Worm (Caenorhabditis elegans) whole organism, L3 larva: Measurements from ENCODE around the gene gpa-2.

ENCODE experiments used
- R02D3.7 ChIP-seq: fragments of 150-350 bp; optimal IDR thresholded peaks from 2 replicates; lab custom pipeline; 2014; ENCODE audit warnings: missing biosample characterization, missing genetic modification characterization
- ZK546.5 ChIP-seq: sonication (generic microtip); optimal IDR thresholded peaks from 2 replicates; lab custom pipeline; 2017; ENCODE audit warnings: missing biosample characterization, missing genetic modification characterization
- aly-2 ChIP-seq: fragments of 150-350 bp; optimal IDR thresholded peaks from 2 replicates; lab custom pipeline; 2014; ENCODE audit warnings: missing biosample characterization, missing genetic modification characterization
- ama-1 ChIP-seq: fragments of 150-350 bp; optimal IDR thresholded peaks from 2 replicates; lab custom pipeline; 2018
- ceh-16 ChIP-seq: sonication (generic microtip); optimal IDR thresholded peaks from 2 replicates; lab custom pipeline; 2017; ENCODE audit warnings: missing biosample characterization, missing genetic modification characterization
- ceh-28 ChIP-seq: fragments of 150-350 bp; optimal IDR thresholded peaks from 2 replicates; lab custom pipeline; 2014; ENCODE audit warnings: missing biosample characterization, missing genetic modification reagents, missing genetic modification characterization
- ceh-9 ChIP-seq: sonication (generic microtip); optimal IDR thresholded peaks from 2 replicates; lab custom pipeline; 2018; ENCODE audit warnings: missing biosample characterization, missing genetic modification characterization
- daf-12 ChIP-seq: fragments of 150-350 bp; optimal IDR thresholded peaks from 2 replicates; lab custom pipeline; 2014; ENCODE audit warnings: missing biosample characterization, missing genetic modification reagents, missing genetic modification characterization
- egl-27 ChIP-seq: sonication (generic microtip); optimal IDR thresholded peaks from 4 replicates; lab custom pipeline; 2017; ENCODE audit warnings: missing biosample characterization, missing genetic modification reagents, missing genetic modification characterization
- egl-5 ChIP-seq: fragments of 150-350 bp; optimal IDR thresholded peaks from 2 replicates; lab custom pipeline; 2017; ENCODE audit warnings: missing biosample characterization, missing genetic modification reagents, missing genetic modification characterization, inconsistent platforms
- elt-1 ChIP-seq: fragments of 150-350 bp; optimal IDR thresholded peaks from 2 replicates; lab custom pipeline; 2014; ENCODE audit warnings: missing biosample characterization, missing genetic modification characterization
- elt-2 ChIP-seq: sonication (generic microtip); optimal IDR thresholded peaks from 2 replicates; lab custom pipeline; 2016; ENCODE audit warnings: missing genetic modification reagents, mild to moderate bottlenecking, missing genetic modification characterization, missing compliant biosample characterization
- fkh-10 ChIP-seq: sonication (generic microtip); optimal IDR thresholded peaks from 2 replicates; lab custom pipeline; 2017; ENCODE audit warnings: missing biosample characterization, missing genetic modification reagents, missing genetic modification characterization
- fos-1 ChIP-seq: fragments of 150-350 bp; optimal IDR thresholded peaks from 2 replicates; lab custom pipeline; 2014; ENCODE audit warnings: missing biosample characterization, missing genetic modification characterization
- lsy-12 ChIP-seq: sonication (generic microtip); optimal IDR thresholded peaks from 2 replicates; lab custom pipeline; 2016; ENCODE audit warnings: mild to moderate bottlenecking, missing genetic modification characterization, missing compliant biosample characterization
- mdl-1 ChIP-seq: fragments of 150-350 bp; optimal IDR thresholded peaks from 2 replicates; lab custom pipeline; 2014; ENCODE audit warnings: missing biosample characterization, missing genetic modification characterization
- mml-1 ChIP-seq: fragments of 150-350 bp; sonication (generic microtip); optimal IDR thresholded peaks from 3 replicates; lab custom pipeline; 2014; ENCODE audit warnings: missing biosample characterization, missing genetic modification characterization
- nhr-11 ChIP-seq: fragments of 150-350 bp; optimal IDR thresholded peaks from 2 replicates; lab custom pipeline; 2014; ENCODE audit warnings: missing biosample characterization, missing genetic modification characterization
- nhr-12 ChIP-seq: fragments of 150-350 bp; optimal IDR thresholded peaks from 2 replicates; lab custom pipeline; 2014; ENCODE audit warnings: missing biosample characterization, missing genetic modification characterization
- nhr-23 ChIP-seq: fragments of 150-350 bp; optimal IDR thresholded peaks from 2 replicates; lab custom pipeline; 2014; ENCODE audit warnings: missing biosample characterization, missing genetic modification reagents, missing genetic modification characterization
- nhr-237 ChIP-seq: fragments of 150-350 bp; optimal IDR thresholded peaks from 2 replicates; lab custom pipeline; 2014; ENCODE audit warnings: missing biosample characterization, missing genetic modification characterization
- nhr-28 ChIP-seq: fragments of 150-350 bp; optimal IDR thresholded peaks from 2 replicates; lab custom pipeline; 2014; ENCODE audit warnings: missing biosample characterization, missing genetic modification characterization
- nhr-43 ChIP-seq: sonication (generic microtip); optimal IDR thresholded peaks from 2 replicates; lab custom pipeline; 2016; ENCODE audit warnings: mild to moderate bottlenecking, missing genetic modification characterization, missing compliant biosample characterization; ENCODE audit not compliant: poor library complexity, severe bottlenecking
- nhr-67 ChIP-seq: fragments of 150-350 bp; optimal IDR thresholded peaks from 2 replicates; lab custom pipeline; 2014; ENCODE audit warnings: missing biosample characterization, missing genetic modification characterization
- nhr-76 ChIP-seq: fragments of 150-350 bp; sonication (generic microtip); optimal IDR thresholded peaks from 5 replicates; lab custom pipeline; 2014; ENCODE audit warnings: missing biosample characterization, missing genetic modification characterization
- nhr-77 ChIP-seq: fragments of 150-350 bp; optimal IDR thresholded peaks from 2 replicates; lab custom pipeline; 2014; ENCODE audit warnings: missing biosample characterization, missing genetic modification characterization
- pha-4 ChIP-seq: fragments of 150-350 bp; optimal IDR thresholded peaks from 2 replicates; lab custom pipeline; 2014; ENCODE audit warnings: missing biosample characterization, missing genetic modification reagents, missing genetic modification characterization
- pqm-1 ChIP-seq: fragments of 150-350 bp; optimal IDR thresholded peaks from 2 replicates; lab custom pipeline; 2017; ENCODE audit warnings: missing biosample characterization, missing genetic modification characterization, inconsistent platforms
- sea-2 ChIP-seq: fragments of 150-350 bp; sonication (generic microtip); optimal IDR thresholded peaks from 4 replicates; lab custom pipeline; 2014; ENCODE audit warnings: missing biosample characterization, missing genetic modification reagents, missing genetic modification characterization
- skn-1 ChIP-seq: fragments of 150-350 bp; optimal IDR thresholded peaks from 2 replicates; lab custom pipeline; 2014; ENCODE audit warnings: missing biosample characterization, missing genetic modification characterization
- snpc-4 ChIP-seq: fragments of 150-350 bp; optimal IDR thresholded peaks from 2 replicates; lab custom pipeline; 2014; ENCODE audit warnings: missing biosample characterization, missing genetic modification characterization
- tbx-2 ChIP-seq: sonication (generic microtip); optimal IDR thresholded peaks from 2 replicates; lab custom pipeline; 2016; ENCODE audit warnings: mild to moderate bottlenecking, missing genetic modification characterization, missing compliant biosample characterization
- unc-39 ChIP-seq: sonication (generic microtip); optimal IDR thresholded peaks from 4 replicates; lab custom pipeline; 2017; ENCODE audit warnings: missing biosample characterization, missing genetic modification characterization
- unc-62 ChIP-seq: fragments of 150-350 bp; sonication (generic microtip); optimal IDR thresholded peaks from 4 replicates; lab custom pipeline; 2014; ENCODE audit warnings: missing biosample characterization, missing genetic modification reagents, missing genetic modification characterization
- zag-1 ChIP-seq: fragments of 150-350 bp; optimal IDR thresholded peaks from 2 replicates; lab custom pipeline; 2014; ENCODE audit warnings: missing biosample characterization, missing genetic modification characterization
- ztf-11 ChIP-seq: fragments of 150-350 bp; optimal IDR thresholded peaks from 2 replicates; lab custom pipeline; 2014; ENCODE audit warnings: missing biosample characterization, missing genetic modification characterization

The gpa-2 gene

ce11 chrV:8370705-8371104 lies at the start of gene gpa-2:
Gene gpa-2, plus strand, starts transcription at chrV:8371005.
- no peak for TF ChIP-seq pqm-1 (tag; lab: Kevin White, UChicago)
- TF ChIP-seq nhr-23 (tag; lab: Kevin White, UChicago), result no peak
- TF ChIP-seq unc-62 (GFP tag; lab: Kevin White, UChicago), result no peak
- no peak for TF ChIP-seq snpc-4 (tag; lab: Kevin White, UChicago)
- TF ChIP-seq nhr-12 (tag; lab: Kevin White, UChicago), result no peak
- no peak for TF ChIP-seq nhr-76 (tag; lab: Kevin White, UChicago)
- TF ChIP-seq unc-39, result no peak
- TF ChIP-seq ceh-9 (tag; lab: Kevin White, UChicago), result no peak
- no peak for TF ChIP-seq fkh-10 (GFP tag; lab: Kevin White, UChicago)
- TF ChIP-seq skn-1 (tag; lab: Kevin White, UChicago), result no peak
- no peak for TF ChIP-seq ama-1 (lab: Kevin White, UChicago)
- no peak for TF ChIP-seq mml-1 (tag; lab: Kevin White, UChicago)
- no peak for TF ChIP-seq nhr-28 (tag; lab: Kevin White, UChicago)
- TF ChIP-seq ceh-28 (tag; lab: Kevin White, UChicago), result no peak
- TF ChIP-seq elt-1, result no peak
- TF ChIP-seq R02D3.7 (tag; lab: Kevin White, UChicago), result no peak

DNA sequence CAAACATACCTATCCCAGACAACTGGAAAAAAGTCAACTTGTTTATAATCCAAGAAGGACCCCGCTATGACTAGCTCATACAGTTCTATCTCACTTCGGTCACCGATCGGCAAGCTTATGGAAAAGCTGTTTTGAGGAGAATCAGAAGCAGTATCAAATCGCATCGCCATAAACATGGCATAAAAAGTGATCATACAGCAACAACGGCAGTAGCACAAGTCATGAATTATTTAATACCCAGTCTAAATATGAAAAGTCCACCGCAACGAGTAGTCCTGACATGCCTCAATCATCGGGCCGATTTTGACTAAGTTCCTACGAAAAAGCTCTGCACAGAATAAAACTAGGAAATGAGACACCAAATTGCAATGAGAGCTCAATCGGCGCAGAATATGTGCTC lies 47.3 kb upstream of the gpa-2 start:
- no peak for TF ChIP-seq nhr-237 (tag; lab: Kevin White, UChicago)
- no peak for TF ChIP-seq egl-5 (tag; lab: Kevin White, UChicago)
- TF ChIP-seq fkh-10 (GFP tag; lab: Kevin White, UChicago), result no peak
- no peak for TF ChIP-seq unc-62 (GFP tag; lab: Kevin White, UChicago)
- TF ChIP-seq nhr-28 (tag; lab: Kevin White, UChicago), result no peak
- TF ChIP-seq tbx-2 (tag; lab: Kevin White, UChicago), result no peak
- no peak for TF ChIP-seq fos-1
- no peak for TF ChIP-seq daf-12 (tag; lab: Kevin White, UChicago)
- TF ChIP-seq, all 47 proteins: peak for 0

DNA sequence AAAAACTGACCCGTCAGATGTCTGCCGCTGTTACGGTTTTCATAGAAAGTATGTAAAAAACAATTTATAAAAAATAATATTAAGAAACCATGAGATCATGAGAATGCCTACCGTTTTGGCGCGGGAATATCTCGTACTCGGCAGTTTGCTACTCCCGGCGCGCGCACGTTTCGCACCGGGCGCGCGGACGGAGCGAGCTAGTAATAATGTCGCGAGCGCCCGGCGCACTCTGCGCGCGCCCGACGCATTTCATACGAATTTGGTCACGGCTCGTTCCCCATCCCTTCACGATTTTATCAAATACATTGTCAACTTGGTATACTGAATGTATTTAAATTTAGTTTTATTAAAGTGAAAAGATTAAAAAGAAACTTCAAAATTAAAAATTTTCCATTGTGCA lies 44.9 kb upstream of the gpa-2 start:
- no peak for TF ChIP-seq egl-27
- TF ChIP-seq daf-12 (tag; lab: Kevin White, UChicago), result no peak
- TF ChIP-seq ceh-16, result no peak
- TF ChIP-seq nhr-76 (tag; lab: Kevin White, UChicago), result no peak
- TF ChIP-seq nhr-67 (tag; lab: Kevin White, UChicago), result no peak
- no peak for TF ChIP-seq fkh-10 (GFP tag; lab: Kevin White, UChicago)
- TF ChIP-seq fos-1, result no peak
- no peak for TF ChIP-seq zag-1 (tag; lab: Kevin White, UChicago)
- no peak for TF ChIP-seq nhr-43 (tag; lab: Kevin White, UChicago)
- TF ChIP-seq R02D3.7 (tag; lab: Kevin White, UChicago), result no peak
- TF ChIP-seq ztf-11 (tag; lab: Kevin White, UChicago), result no peak
- TF ChIP-seq mdl-1 (tag; lab: Kevin White, UChicago), result no peak
- no peak for TF ChIP-seq skn-1 (tag; lab: Kevin White, UChicago)
- no peak for TF ChIP-seq elt-2 (tag; lab: Kevin White, UChicago)
- TF ChIP-seq lsy-12 (tag; lab: Kevin White, UChicago), result no peak
- TF ChIP-seq pha-4 (tag; lab: Kevin White, UChicago), result no peak
- no peak for TF ChIP-seq nhr-237 (tag; lab: Kevin White, UChicago)
- TF ChIP-seq elt-1, result no peak

ce11 chrV:8327080-8327479 lies 43.7 kb upstream of the gpa-2 start:
- no peak for TF ChIP-seq mdl-1 (tag; lab: Kevin White, UChicago)
- no peak for TF ChIP-seq ama-1 (lab: Kevin White, UChicago)
- TF ChIP-seq ceh-28 (tag; lab: Kevin White, UChicago), result no peak
- no peak for TF ChIP-seq elt-2 (tag; lab: Kevin White, UChicago)
- TF ChIP-seq unc-62 (GFP tag; lab: Kevin White, UChicago), result no peak
- no peak for TF ChIP-seq pha-4 (tag; lab: Kevin White, UChicago)
- no peak for TF ChIP-seq nhr-77 (tag; lab: Kevin White, UChicago)
- TF ChIP-seq aly-2 (tag; lab: Kevin White, UChicago), result no peak
- TF ChIP-seq pqm-1 (tag; lab: Kevin White, UChicago), result no peak
- TF ChIP-seq skn-1 (tag; lab: Kevin White, UChicago), result no peak
- no peak for TF ChIP-seq nhr-11 (tag; lab: Kevin White, UChicago)
- TF ChIP-seq snpc-4 (tag; lab: Kevin White, UChicago), result no peak
- TF ChIP-seq ztf-11 (tag; lab: Kevin White, UChicago), result no peak
- TF ChIP-seq mml-1 (tag; lab: Kevin White, UChicago), result no peak
- no peak for TF ChIP-seq sea-2
- no peak for TF ChIP-seq ceh-9 (tag; lab: Kevin White, UChicago)
- TF ChIP-seq lsy-12 (tag; lab: Kevin White, UChicago), result no peak
- no peak for TF ChIP-seq nhr-76 (tag; lab: Kevin White, UChicago)
- no peak for TF ChIP-seq nhr-43 (tag; lab: Kevin White, UChicago)
- no peak for TF ChIP-seq ZK546.5 (tag; lab: Kevin White, UChicago)
